Worm (Caenorhabditis elegans) whole organism, L2 larva: ENCODE data around the gene rpy-1.

Experiments used
- R02D3.7 ChIP-seq: fragments of 150-350 bp; optimal IDR thresholded peaks from 2 replicates; lab custom pipeline; 2014; ENCODE audit warnings: missing biosample characterization, missing genetic modification characterization
- ama-1 ChIP-seq: fragments of 150-350 bp; optimal IDR thresholded peaks from 2 replicates; lab custom pipeline; 2018; ENCODE audit warnings: inconsistent platforms
- elt-1 ChIP-seq: fragments of 150-350 bp; optimal IDR thresholded peaks from 2 replicates; lab custom pipeline; 2014; ENCODE audit warnings: missing biosample characterization, missing genetic modification characterization
- fos-1 ChIP-seq: fragments of 150-350 bp; optimal IDR thresholded peaks from 2 replicates; lab custom pipeline; 2014; ENCODE audit warnings: missing biosample characterization, missing genetic modification characterization
- lin-11 ChIP-seq: fragments of 150-350 bp; sonication (generic microtip); optimal IDR thresholded peaks from 2 replicates; lab custom pipeline; 2014; ENCODE audit warnings: missing biosample characterization, missing genetic modification characterization, inconsistent platforms, mixed read lengths
- lin-39 ChIP-seq: fragments of 150-350 bp; optimal IDR thresholded peaks from 2 replicates; lab custom pipeline; 2014; ENCODE audit warnings: missing biosample characterization, missing genetic modification reagents, missing genetic modification characterization
- nhr-77 ChIP-seq: fragments of 150-350 bp; optimal IDR thresholded peaks from 2 replicates; lab custom pipeline; 2014; ENCODE audit warnings: missing biosample characterization, missing genetic modification characterization
- snpc-4 ChIP-seq: fragments of 150-350 bp; optimal IDR thresholded peaks from 2 replicates; lab custom pipeline; 2014; ENCODE audit warnings: missing biosample characterization, missing genetic modification characterization
- unc-62 ChIP-seq: fragments of 150-350 bp; optimal IDR thresholded peaks from 2 replicates; lab custom pipeline; 2014; ENCODE audit warnings: missing biosample characterization, missing genetic modification reagents, missing genetic modification characterization
- zag-1 ChIP-seq: fragments of 150-350 bp; optimal IDR thresholded peaks from 2 replicates; lab custom pipeline; 2014; ENCODE audit warnings: missing biosample characterization, missing genetic modification characterization
- ztf-11 ChIP-seq: sonication (generic microtip); optimal IDR thresholded peaks from 2 replicates; lab custom pipeline; 2017; ENCODE audit warnings: missing biosample characterization, missing genetic modification characterization

DNA sequence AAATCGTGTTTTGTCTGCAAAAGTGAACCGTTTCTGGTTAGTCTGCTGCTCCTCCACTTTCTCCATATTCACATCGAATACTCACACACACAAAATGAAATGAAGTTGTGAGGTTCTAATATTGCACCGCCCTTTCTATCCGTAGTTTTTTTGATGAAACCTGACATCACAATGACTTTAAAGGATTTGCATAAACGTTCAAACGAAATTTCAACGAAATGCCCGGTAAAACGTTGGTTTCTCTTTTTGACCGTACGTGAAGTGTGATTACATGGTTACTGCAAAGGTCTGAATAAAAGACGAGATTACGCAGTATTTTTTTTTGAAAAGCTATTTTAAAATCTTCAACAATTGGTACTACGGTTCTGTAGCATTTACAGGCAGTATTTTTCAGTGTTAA lies 51.2 kb downstream of the rpy-1 start, which contains the start of gene T19D12.9:
- no peak for TF ChIP-seq nhr-77
- no peak for TF ChIP-seq fos-1 (tag; lab: Kevin White, UChicago)
- TF ChIP-seq elt-1 (tag; lab: Kevin White, UChicago) = no peak
- no peak for TF ChIP-seq ama-1
- TF ChIP-seq lin-11 (tag; lab: Kevin White, UChicago) = no peak
- no peak for TF ChIP-seq zag-1 (tag; lab: Kevin White, UChicago)
- no peak for TF ChIP-seq unc-62 (GFP tag; lab: Kevin White, UChicago)
- TF ChIP-seq R02D3.7 (tag; lab: Kevin White, UChicago) = no peak
- TF ChIP-seq lin-39 (tag; lab: Kevin White, UChicago) = no peak
- TF ChIP-seq ztf-11 (tag; lab: Kevin White, UChicago) = no peak
- TF ChIP-seq snpc-4 (tag; lab: Kevin White, UChicago) = no peak
